Worm (Caenorhabditis elegans) whole organism, L4 larva: ENCODE results near the gene C25F9.2.

Experiments used
- F10B5.3 ChIP-seq: sonication (generic microtip); optimal IDR thresholded peaks from 2 replicates; lab custom pipeline; 2016; ENCODE audit warnings: mild to moderate bottlenecking, missing genetic modification characterization, missing compliant biosample characterization
- Y105C5A.15 ChIP-seq: fragments of 200-800 bp; sonication (Bioruptor generic); IDR thresholded peaks from 2 replicates; pipeline ENCODE4 v1.3.6; 2022; ENCODE audit warnings: missing genetic modification characterization, missing compliant biosample characterization
- aly-2 ChIP-seq: sonication (generic microtip); optimal IDR thresholded peaks from 2 replicates; lab custom pipeline; 2018; ENCODE audit warnings: missing biosample characterization, missing genetic modification characterization
- ama-1 ChIP-seq: fragments of 150-350 bp; optimal IDR thresholded peaks from 2 replicates; lab custom pipeline; 2014; ENCODE audit warnings: inconsistent platforms, mixed read lengths
- ceh-62 ChIP-seq: sonication (generic microtip); optimal IDR thresholded peaks from 2 replicates; lab custom pipeline; 2017; ENCODE audit warnings: missing biosample characterization, missing genetic modification characterization
- ctbp-1 ChIP-seq: fragments of 200-800 bp; sonication (Bioruptor generic); IDR thresholded peaks from 2 replicates; pipeline ENCODE4 v1.3.6; 2022; ENCODE audit warnings: missing genetic modification reagents, missing genetic modification characterization, missing compliant biosample characterization
- daf-12 ChIP-seq: fragments of 150-350 bp; optimal IDR thresholded peaks from 2 replicates; lab custom pipeline; 2014; ENCODE audit warnings: missing biosample characterization, missing genetic modification reagents, missing genetic modification characterization
- daf-19 ChIP-seq: fragments of 200-800 bp; sonication (Bioruptor generic); conservative IDR thresholded peaks from 2 replicates; pipeline ENCODE4 v1.3.6; 2022; ENCODE audit warnings: missing genetic modification characterization, missing compliant biosample characterization
- dmd-6 ChIP-seq: fragments of 200-800 bp; sonication (Bioruptor generic); IDR thresholded peaks from 2 replicates; pipeline ENCODE4 v1.3.6; 2022; ENCODE audit warnings: missing genetic modification reagents, missing genetic modification characterization, missing compliant biosample characterization
- dmd-9 ChIP-seq: fragments of 200-800 bp; sonication (Bioruptor generic); IDR thresholded peaks from 2 replicates; pipeline ENCODE4 v1.3.6; 2022; ENCODE audit warnings: missing genetic modification reagents, missing genetic modification characterization, missing compliant biosample characterization
- fos-1 ChIP-seq: fragments of 150-350 bp; optimal IDR thresholded peaks from 2 replicates; lab custom pipeline; 2014; ENCODE audit warnings: missing biosample characterization, missing genetic modification characterization
- gei-8 ChIP-seq: fragments of 200-800 bp; sonication (Bioruptor generic); optimal IDR thresholded peaks from 2 replicates; lab custom pipeline; 2018; ENCODE audit warnings: mild to moderate bottlenecking, missing genetic modification characterization, missing compliant biosample characterization
- hlh-11 ChIP-seq: fragments of 200-800 bp; sonication (Bioruptor generic); optimal IDR thresholded peaks from 2 replicates; lab custom pipeline; 2018; ENCODE audit warnings: mild to moderate bottlenecking, missing genetic modification characterization, missing compliant biosample characterization
- hmg-1.1 ChIP-seq: fragments of 200-800 bp; sonication (Bioruptor generic); IDR thresholded peaks from 2 replicates; pipeline ENCODE4 v1.3.6; 2022; ENCODE audit warnings: missing genetic modification reagents, missing genetic modification characterization, missing compliant biosample characterization
- lim-7 ChIP-seq: fragments of 200-800 bp; sonication (Bioruptor generic); IDR thresholded peaks from 2 replicates; pipeline ENCODE4 v1.3.6; 2022; ENCODE audit warnings: missing genetic modification characterization, missing compliant biosample characterization
- lin-13 ChIP-seq: fragments of 150-350 bp; optimal IDR thresholded peaks from 2 replicates; lab custom pipeline; 2014; ENCODE audit warnings: missing biosample characterization, missing genetic modification reagents, missing genetic modification characterization
- lin-15B ChIP-seq: fragments of 150-350 bp; sonication (generic microtip); optimal IDR thresholded peaks from 3 replicates; lab custom pipeline; 2014; ENCODE audit warnings: missing biosample characterization, missing genetic modification characterization
- lin-38 ChIP-seq: fragments of 200-800 bp; sonication (Bioruptor generic); IDR thresholded peaks from 2 replicates; pipeline ENCODE4 v1.3.6; 2022; ENCODE audit warnings: missing genetic modification reagents, missing genetic modification characterization, missing compliant biosample characterization
- mdl-1 ChIP-seq, 2 experiments: fragments of 150-350 bp in 1 of 2; sonication (generic microtip) in 1 of 2; optimal IDR thresholded peaks; 2 replicates each; lab custom pipeline; 2014 to 2017; ENCODE audit warnings: missing biosample characterization in 2 of 2, missing genetic modification characterization in 2 of 2
- mdt-29 ChIP-seq: fragments of 200-800 bp; sonication (Bioruptor generic); IDR thresholded peaks from 2 replicates; pipeline ENCODE4 v1.3.6; 2022; ENCODE audit warnings: missing genetic modification reagents, missing genetic modification characterization, missing compliant biosample characterization
- nhr-111 ChIP-seq: fragments of 200-800 bp; sonication (Bioruptor generic); optimal IDR thresholded peaks from 2 replicates; lab custom pipeline; 2018; ENCODE audit warnings: mild to moderate bottlenecking, missing genetic modification characterization, missing compliant biosample characterization
- nhr-48 ChIP-seq: sonication (generic microtip); optimal IDR thresholded peaks from 2 replicates; lab custom pipeline; 2016; ENCODE audit warnings: mild to moderate bottlenecking, missing genetic modification characterization, missing compliant biosample characterization
- pha-4 ChIP-seq, 2 experiments: fragments of 150-350 bp in 1 of 2; fragments of 200-800 bp in 1 of 2; sonication (Bioruptor generic) in 1 of 2; IDR thresholded peaks in 1 of 2; optimal IDR thresholded peaks in 1 of 2; 2 replicates each; pipeline versions ENCODE4 v1.3.6 to Lab custom; 2014 to 2022; ENCODE audit warnings: missing genetic modification characterization in 2 of 2, missing genetic modification reagents in 2 of 2, missing biosample characterization in 1 of 2, missing compliant biosample characterization in 1 of 2
- rbr-2 ChIP-seq: sonication (generic microtip); optimal IDR thresholded peaks from 2 replicates; lab custom pipeline; 2016; ENCODE audit warnings: missing genotype, missing genetic modification characterization, missing compliant biosample characterization
- skn-1 ChIP-seq: fragments of 150-350 bp; optimal IDR thresholded peaks from 2 replicates; lab custom pipeline; 2014; ENCODE audit warnings: missing biosample characterization, missing genetic modification characterization
- spr-3 ChIP-seq: fragments of 200-800 bp; sonication (Bioruptor generic); optimal IDR thresholded peaks from 2 replicates; lab custom pipeline; 2018; ENCODE audit warnings: mild to moderate bottlenecking, missing genetic modification characterization, missing compliant biosample characterization
- tag-97 ChIP-seq: fragments of 200-800 bp; sonication (Bioruptor generic); IDR thresholded peaks from 2 replicates; pipeline ENCODE4 v1.3.6; 2022; ENCODE audit warnings: missing genetic modification characterization, missing compliant biosample characterization
- unc-62 ChIP-seq, 3 experiments: fragments of 150-350 bp in 1 of 3; sonication (generic microtip); optimal IDR thresholded peaks in 2 of 3; peaks in 1 of 3; 1 replicate in 1 of 3; 2 replicates in 2 of 3; lab custom pipeline; 2014 to 2017; ENCODE audit warnings: missing biosample characterization in 3 of 3, missing genetic modification characterization in 3 of 3, missing genetic modification reagents in 3 of 3, missing genotype in 1 of 3
- vab-7 ChIP-seq: fragments of 200-800 bp; sonication (Bioruptor generic); IDR thresholded peaks from 2 replicates; pipeline ENCODE4 v1.3.6; 2022; ENCODE audit warnings: missing genetic modification reagents, missing genetic modification characterization, missing compliant biosample characterization
- zfp-2 ChIP-seq: sonication (generic microtip); optimal IDR thresholded peaks from 2 replicates; lab custom pipeline; 2016; ENCODE audit warnings: mild to moderate bottlenecking, missing genetic modification characterization, missing compliant biosample characterization

The C25F9.2 gene

DNA sequence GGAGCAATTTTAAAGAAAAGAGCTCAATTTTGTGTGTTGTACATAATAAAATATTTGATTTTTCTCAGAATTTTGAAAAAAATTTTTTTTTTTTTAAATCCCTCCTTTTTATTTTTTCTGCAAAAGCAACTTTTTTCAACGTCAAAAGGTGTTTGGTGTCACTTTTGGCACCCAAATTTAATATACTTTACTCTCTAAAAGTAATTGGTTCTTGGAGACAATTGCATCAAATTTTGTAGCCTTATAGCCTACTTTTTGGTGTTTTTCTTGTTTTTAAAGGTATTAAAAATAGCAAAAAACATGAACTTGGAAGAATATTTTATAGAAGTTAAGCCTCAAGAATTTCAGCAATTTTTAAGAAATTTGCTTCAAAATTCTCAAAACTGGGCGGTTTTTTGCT is 40.3 kb upstream of the C25F9.2 start, which contains the start of gene srw-84:
srw-84 (plus strand) TSS at position 301 of the 400 bp plus-strand sequence.
- TF ChIP-seq nhr-111 (no peak), ctbp-1 (GFP tag; lab: Robert Waterston, UW) (no peak), mdt-29 (GFP tag; lab: Robert Waterston, UW) (no peak), daf-12 (tag; lab: Kevin White, UChicago) (no peak), Y105C5A.15 (GFP tag; lab: Robert Waterston, UW) (no peak), nhr-48 (tag; lab: Kevin White, UChicago) (no peak), vab-7 (no peak), daf-19 (GFP tag; lab: Robert Waterston, UW) (no peak), F10B5.3 (tag; lab: Kevin White, UChicago) (no peak)

DNA sequence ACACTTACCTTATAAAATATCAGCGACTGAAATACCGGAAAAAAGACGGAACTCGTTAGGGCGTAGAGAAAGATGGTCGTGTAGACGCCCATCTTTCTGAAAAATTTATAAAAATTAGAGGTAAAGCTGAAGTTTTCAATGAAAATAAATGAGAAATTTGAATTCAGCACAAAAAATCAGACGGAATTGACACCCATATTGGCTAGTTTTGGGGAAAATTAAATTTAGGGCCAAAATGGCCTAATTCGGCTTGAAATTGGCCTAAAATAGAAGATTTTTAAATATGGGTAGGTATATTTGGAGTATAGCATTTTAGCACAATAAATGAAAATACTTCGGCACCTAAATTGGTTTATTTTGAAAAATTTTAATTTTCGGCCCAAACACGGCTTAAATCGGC is 31.2 kb upstream of the C25F9.2 start, which contains the start of gene slcr-46.2:
slcr-46.2 (minus strand) TSS at position 101 of the 400 bp plus-strand sequence.
- no peak for TF ChIP-seq zfp-2 (tag; lab: Kevin White, UChicago)
- TF ChIP-seq dmd-9 (GFP tag; lab: Robert Waterston, UW) = no peak
- no peak for TF ChIP-seq hlh-11 (tag; lab: Kevin White, UChicago)
- TF ChIP-seq lin-13 (GFP tag; lab: Kevin White, UChicago) = no peak
- TF ChIP-seq gei-8 = no peak
- TF ChIP-seq lin-15B (tag; lab: Kevin White, UChicago) = no peak

DNA sequence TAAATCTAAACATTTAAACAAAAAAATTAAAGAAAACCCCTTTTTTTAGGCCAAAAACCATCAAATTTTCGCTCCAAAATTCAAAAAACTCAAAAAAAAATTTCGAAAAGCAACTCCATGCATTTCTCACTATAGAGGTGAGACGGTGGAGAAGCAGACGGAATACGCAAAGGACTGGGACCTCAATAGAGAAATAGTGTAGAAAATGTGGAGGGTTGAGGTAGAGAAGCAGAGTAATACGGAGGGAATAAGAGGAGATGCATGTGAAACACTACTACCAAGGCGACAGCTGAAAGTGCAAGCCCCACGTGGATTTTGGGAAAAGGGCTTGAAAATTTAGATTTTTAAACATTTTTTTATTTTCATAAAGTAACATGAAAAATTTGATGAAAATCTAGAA is 30.0 kb upstream of the C25F9.2 start:
- TF ChIP-seq spr-3 (GFP tag; lab: Kevin White, UChicago) (no peak), mdl-1 (tag; optimal IDR thresholded peaks at IDR 0.05; lab: Kevin White, UChicago) (peak in 1 of 2 experiments; percentile 26), hmg-1.1 (GFP tag; lab: Robert Waterston, UW) (peak; percentile 22; the same call in 1 of the 2 replicates)

DNA sequence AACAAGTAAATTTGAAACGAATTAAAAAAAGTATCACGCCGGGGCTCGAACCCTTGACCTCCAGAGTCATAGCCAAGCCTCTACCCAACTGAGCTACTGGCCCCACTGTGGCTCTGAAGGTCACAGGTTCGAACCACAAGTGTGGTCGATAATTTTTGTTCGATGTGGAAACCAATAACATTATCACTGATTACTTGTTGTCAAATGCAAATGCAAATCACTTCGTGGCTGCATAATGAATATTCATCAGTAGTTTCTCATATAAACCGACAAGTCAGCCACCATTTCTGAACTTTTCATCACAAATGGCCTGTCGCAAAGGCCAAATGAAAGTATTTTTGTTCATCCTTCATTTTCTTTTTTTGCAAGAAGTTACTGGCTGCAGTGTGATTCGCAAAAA is 26.5 kb upstream of the C25F9.2 start, which contains the start of gene C25F9.8:
C25F9.8 (plus strand) TSS at position 301 of the 400 bp plus-strand sequence.
- no peak for TF ChIP-seq gei-8
- no peak for TF ChIP-seq vab-7
- no peak for TF ChIP-seq ama-1 (lab: Kevin White, UChicago)
- no peak for TF ChIP-seq pha-4 (GFP tag; IDR thresholded peaks at IDR 0.05; lab: Robert Waterston, UW)
- TF ChIP-seq pha-4 (tag; optimal IDR thresholded peaks at IDR 0.05; lab: Kevin White, UChicago) = no peak
- TF ChIP-seq, all 104 proteins: peak for 0

DNA sequence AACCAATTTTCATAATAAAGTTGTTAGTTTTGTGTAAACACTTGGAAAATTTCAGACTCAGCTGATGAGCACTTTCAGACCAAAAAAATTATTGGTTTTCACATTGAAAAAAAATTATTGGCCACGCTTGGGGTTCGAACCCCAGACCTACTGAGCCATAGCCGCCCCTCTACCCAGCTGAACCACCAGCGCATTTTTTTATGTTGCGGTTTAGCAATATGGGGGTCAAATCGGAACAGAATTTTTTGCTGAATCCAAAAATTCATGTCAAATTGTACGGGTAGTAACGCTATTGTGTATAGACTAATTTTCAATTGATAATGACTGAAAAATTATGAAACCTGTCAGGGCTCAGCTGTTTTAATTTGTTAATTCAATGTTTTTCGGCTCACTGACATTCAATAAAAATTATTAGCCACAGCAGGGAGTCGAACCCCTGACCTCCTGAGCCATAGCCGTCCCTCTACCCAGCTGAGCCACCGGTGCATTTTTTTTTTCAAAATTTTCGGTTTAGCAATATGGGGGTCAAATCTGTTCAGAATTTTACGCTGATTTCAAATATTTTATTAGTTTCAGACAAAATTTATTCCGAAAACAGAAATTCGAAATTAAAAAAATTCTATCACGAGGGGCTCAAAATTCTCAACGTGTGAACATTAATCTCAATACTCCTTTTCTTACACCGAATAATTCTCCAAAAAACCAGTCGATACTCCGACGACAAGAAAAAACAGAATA is 24.5 kb upstream of the C25F9.2 start:
- TF ChIP-seq lin-38 (GFP tag; lab: Robert Waterston, UW) (0 out of 2 replicates have a peak, but pooled peaks have one; percentile 34), fos-1 (tag; lab: Kevin White, UChicago) (no peak), rbr-2 (tag; lab: Kevin White, UChicago) (no peak), unc-62 (GFP tag; optimal IDR thresholded peaks at IDR 0.05 in 1 of 2; lab: Kevin White, UChicago) (peak in 1 of 2 experiments; percentile 62), unc-62 (tag; optimal IDR thresholded peaks at IDR 0.05; lab: Kevin White, UChicago) (no peak)
- TF ChIP-seq, all 104 proteins: peak for 2

DNA sequence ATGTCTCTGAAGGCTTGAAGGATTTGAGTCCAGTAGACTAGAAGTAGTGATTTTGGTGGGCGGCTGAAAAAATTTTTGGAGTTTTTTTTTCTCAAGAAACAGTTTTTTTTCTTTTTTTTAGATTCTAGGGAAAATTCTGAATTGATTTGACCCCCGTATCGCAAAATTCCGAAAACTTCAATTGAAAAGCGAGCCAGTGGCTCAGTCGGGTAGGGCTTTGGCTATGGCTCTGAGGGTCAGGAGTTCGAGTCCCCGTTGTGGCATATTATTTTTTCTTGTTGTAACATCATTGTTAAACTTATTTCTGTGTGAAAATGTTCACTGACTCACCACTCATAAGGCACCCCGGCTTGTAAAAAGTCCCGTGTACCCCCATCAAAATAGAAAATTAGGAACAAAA is 22.9 kb upstream of the C25F9.2 start:
- TF ChIP-seq dmd-6 (no peak), Y105C5A.15 (GFP tag; lab: Robert Waterston, UW) (no peak), aly-2 (tag; lab: Kevin White, UChicago) (no peak), lim-7 (GFP tag; lab: Robert Waterston, UW) (no peak), tag-97 (GFP tag; lab: Robert Waterston, UW) (no peak), skn-1 (tag; lab: Kevin White, UChicago) (no peak), ceh-62 (tag; lab: Kevin White, UChicago) (no peak)
